Worm (Caenorhabditis elegans) whole organism, L4 larva: ENCODE results near the gene nhr-104.

ENCODE experiments used
- lin-13 ChIP-seq: fragments of 150-350 bp; optimal IDR thresholded peaks from 2 replicates; lab custom pipeline; 2014; ENCODE audit warnings: missing biosample characterization, missing genetic modification reagents, missing genetic modification characterization
- lin-38 ChIP-seq: fragments of 200-800 bp; sonication (Bioruptor generic); IDR thresholded peaks from 2 replicates; pipeline ENCODE4 v1.3.6; 2022; ENCODE audit warnings: missing genetic modification reagents, missing genetic modification characterization, missing compliant biosample characterization
- lsy-2 ChIP-seq, 2 experiments: fragments of 150-350 bp in 1 of 2; sonication (generic microtip) in 1 of 2; optimal IDR thresholded peaks; 2 replicates each; lab custom pipeline; 2014 to 2017; ENCODE audit warnings: missing biosample characterization in 2 of 2, missing genetic modification characterization in 2 of 2
- nhr-48 ChIP-seq: sonication (generic microtip); optimal IDR thresholded peaks from 2 replicates; lab custom pipeline; 2016; ENCODE audit warnings: mild to moderate bottlenecking, missing genetic modification characterization, missing compliant biosample characterization
- snpc-4 ChIP-seq: fragments of 150-350 bp; optimal IDR thresholded peaks from 2 replicates; lab custom pipeline; 2014; ENCODE audit warnings: missing biosample characterization, missing genetic modification characterization

ce11 chrIV:4821054-4821453 lies 32.6 kb upstream of the nhr-104 start, which contains the start of gene H06H21.8:
- TF ChIP-seq snpc-4 (tag; lab: Kevin White, UChicago): no peak
- TF ChIP-seq lsy-2 (tag; optimal IDR thresholded peaks at IDR 0.05; lab: Kevin White, UChicago): no peak
- TF ChIP-seq lin-13 (GFP tag; lab: Kevin White, UChicago): no peak
- no peak for TF ChIP-seq lin-38 (GFP tag; lab: Robert Waterston, UW)
- TF ChIP-seq nhr-48 (tag; lab: Kevin White, UChicago): peak; percentile 29
